Fruit fly (Drosophila melanogaster): ENCODE data around the gene B9d2.

B9d2 gene

DNA sequence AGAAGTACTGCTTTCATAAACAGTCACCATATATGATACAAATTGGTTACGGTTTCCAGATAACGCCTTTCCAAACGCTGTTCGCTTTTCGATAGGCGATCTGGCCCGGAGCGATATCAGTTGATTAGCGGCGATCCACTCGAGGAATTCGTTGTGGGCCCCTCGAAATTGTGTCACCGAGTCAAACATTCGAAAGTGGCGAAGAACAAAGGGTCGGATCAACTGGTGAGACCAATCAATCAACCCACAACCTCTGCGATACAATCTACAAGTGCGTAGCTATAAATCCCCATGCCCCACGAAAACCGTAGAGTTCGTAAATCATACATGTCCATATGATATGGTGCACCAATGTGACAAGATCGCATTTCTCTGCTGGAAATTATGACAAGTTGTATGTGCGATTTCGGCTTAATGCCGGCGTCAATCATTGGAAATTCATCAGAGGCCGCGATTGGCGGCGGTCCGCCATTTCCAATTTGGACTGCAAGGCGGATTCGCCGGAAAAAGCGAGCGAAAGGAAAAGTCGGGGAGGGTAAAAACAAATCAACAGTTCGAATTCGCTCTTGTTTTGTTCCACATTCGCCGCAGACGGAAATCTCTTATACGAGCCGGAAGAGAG, 47.8 kb upstream of the B9d2 start (continued):
- TF ChIP-seq CG33557 (GFP tag; optimal IDR thresholded peaks at IDR 0.05) (no peak), crol (GFP tag; IDR thresholded peaks at IDR 0.05) (peak; percentile 67; the same call in 1 of the 2 replicates), CG4404 (GFP tag; IDR thresholded peaks at IDR 0.05) (no peak), wor (GFP tag; IDR thresholded peaks at IDR 0.05) (no peak)

DNA sequence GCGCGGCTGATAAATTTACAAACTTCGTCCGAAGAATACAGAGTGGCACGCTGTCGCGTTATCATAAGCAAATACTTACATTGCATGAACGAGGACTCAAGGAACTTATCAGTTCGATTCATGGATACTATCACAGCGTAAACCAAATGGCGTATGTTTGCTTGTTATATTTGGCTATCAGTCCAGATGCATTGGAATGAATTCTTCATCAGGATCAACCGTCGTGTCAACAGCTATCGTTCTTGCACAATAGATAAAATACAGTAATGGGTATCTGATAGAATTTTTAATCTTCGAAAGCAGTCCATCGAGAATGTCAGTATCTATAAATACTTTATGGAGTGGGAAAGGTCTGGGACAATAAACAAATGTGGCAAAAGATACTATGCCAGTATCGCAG, 46.7 kb upstream of the B9d2 start:
- TF ChIP-seq danr (GFP tag; IDR thresholded peaks at IDR 0.05) (no peak), sens (GFP tag) (peak; percentile 66), CG15479 (GFP tag; optimal IDR thresholded peaks at IDR 0.05) (peak; percentile 97), CG11398 (GFP tag; optimal IDR thresholded peaks at IDR 0.05) (no peak), fd102C (GFP tag; optimal IDR thresholded peaks at IDR 0.05) (peak; percentile 56), CG10959 (GFP tag; IDR thresholded peaks at IDR 0.05) (no peak), tgo (GFP tag; IDR thresholded peaks at IDR 0.05) (no peak), D (optimal IDR thresholded peaks at IDR 0.05) (no peak), D (GFP tag; optimal IDR thresholded peaks at IDR 0.05) (no peak), Bteb2 (GFP tag; optimal IDR thresholded peaks at IDR 0.05) (no peak), wor (GFP tag; IDR thresholded peaks at IDR 0.05) (no peak), lab (GFP tag; optimal IDR thresholded peaks at IDR 0.05) (no peak), ERR (GFP tag; optimal IDR thresholded peaks at IDR 0.05) (no peak), CG15269 (tag; optimal IDR thresholded peaks at IDR 0.05) (no peak), zfh1 (GFP tag; IDR thresholded peaks at IDR 0.05) (0 out of 3 replicates have a peak, but pooled peaks have one; percentile 9), CG16813 (GFP tag; IDR thresholded peaks at IDR 0.05; ENCODE audit: partially characterized antibody) (0 out of 3 replicates have a peak, but pooled peaks have one; percentile 33), CG8359 (GFP tag; optimal IDR thresholded peaks at IDR 0.05; ENCODE audit: borderline replicate concordance) (peak; percentile 31), CG14860 (GFP tag; IDR thresholded peaks at IDR 0.05; ENCODE audit: partially characterized antibody) (peak; percentile 33; the same call in 1 of the 3 replicates), CG15696 (tag; optimal IDR thresholded peaks at IDR 0.05) (peak; percentile 55), Scr (GFP tag; IDR thresholded peaks at IDR 0.05; ENCODE audit: partially characterized antibody) (0 out of 2 replicates have a peak, but pooled peaks have one; percentile 12), pum (GFP tag; optimal IDR thresholded peaks at IDR 0.05) (no peak), twi (tag; optimal IDR thresholded peaks at IDR 0.05) (peak; percentile 28), ato (GFP tag; IDR thresholded peaks at IDR 0.05; ENCODE audit: partially characterized antibody) (no peak), CG33557 (GFP tag; optimal IDR thresholded peaks at IDR 0.05) (peak; percentile 7)

DNA sequence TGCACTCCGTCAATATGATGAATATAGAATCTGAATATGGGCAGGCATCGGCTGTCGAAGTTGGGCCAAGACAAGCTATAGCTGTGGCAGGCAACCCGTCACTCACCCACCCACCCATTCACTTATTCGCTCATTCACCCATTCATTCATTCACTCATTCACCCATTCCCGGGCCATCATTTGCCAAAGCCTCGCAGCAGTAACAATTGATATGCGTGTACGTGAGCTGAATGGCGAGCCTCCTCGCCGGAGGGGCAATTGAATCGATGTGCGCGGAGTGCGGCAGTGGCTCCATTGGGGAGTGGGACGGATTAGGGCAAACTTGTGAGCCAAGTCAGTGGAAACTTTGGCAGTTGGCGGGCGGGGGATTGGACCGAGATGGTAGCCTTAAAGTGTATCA, 46.0 kb upstream of the B9d2 start:
- no peak for TF ChIP-seq onecut (GFP tag; IDR thresholded peaks at IDR 0.05)
- no peak for TF ChIP-seq Trl (optimal IDR thresholded peaks at IDR 0.05)
- TF ChIP-seq Trl (GFP tag; optimal IDR thresholded peaks at IDR 0.05), result no peak
- TF ChIP-seq Ets65A (GFP tag), result peak; percentile 68
- peak; percentile 65 for TF ChIP-seq abd-A (tag; optimal IDR thresholded peaks at IDR 0.05)
- peak; percentile 96 for TF ChIP-seq CG8281 (tag; optimal IDR thresholded peaks at IDR 0.05)
- TF ChIP-seq vvl (GFP tag; IDR thresholded peaks at IDR 0.05), result peak; percentile 55

DNA sequence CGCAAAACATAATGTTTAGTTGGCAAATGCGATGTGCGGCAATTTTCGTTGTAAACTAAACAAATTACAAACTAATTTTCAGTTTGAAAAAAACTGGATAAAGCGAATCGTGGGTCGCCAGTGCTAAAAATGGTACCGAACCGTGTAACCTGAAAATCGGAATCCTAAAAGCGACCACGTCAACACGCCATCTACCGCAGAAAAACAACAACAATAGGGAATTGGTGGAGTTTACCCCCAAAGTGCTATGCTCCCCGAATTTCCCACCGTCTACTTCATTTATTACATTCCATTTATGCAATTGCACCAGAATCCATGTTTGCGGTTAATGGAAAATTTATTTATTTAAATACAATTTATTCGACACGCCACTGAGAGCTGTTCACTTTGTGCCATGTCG, 42.5 kb upstream of the B9d2 start:
- TF ChIP-seq Sry-δ (GFP tag; optimal IDR thresholded peaks at IDR 0.05) (no peak), CTCF (GFP tag; optimal IDR thresholded peaks at IDR 0.05) (peak; percentile 83), CG1647 (GFP tag; optimal IDR thresholded peaks at IDR 0.05) (no peak)

Measured in whole organism, embryonic.